Worm (Caenorhabditis elegans) whole organism, midembryonic: ENCODE measurements around the gene twk-13.

ENCODE experiments used
- flt-1 ChIP-seq: fragments of 200-800 bp; sonication (Bioruptor generic); IDR thresholded peaks from 2 replicates; pipeline ENCODE4 v1.3.6; 2022; ENCODE audit warnings: missing genetic modification characterization, missing compliant biosample characterization
- ref-1 ChIP-seq: fragments of 200-800 bp; sonication (Bioruptor generic); conservative IDR thresholded peaks from 2 replicates; pipeline ENCODE4 v1.3.6; 2022; ENCODE audit warnings: missing genetic modification reagents, missing genetic modification characterization, missing compliant biosample characterization
- ztf-23 ChIP-seq: fragments of 200-800 bp; sonication (Bioruptor generic); IDR thresholded peaks from 2 replicates; pipeline ENCODE4 v1.3.6; 2022; ENCODE audit warnings: missing genetic modification reagents, missing genetic modification characterization, missing compliant biosample characterization
- ztf-29 ChIP-seq: fragments of 200-800 bp; sonication (Bioruptor generic); IDR thresholded peaks from 2 replicates; pipeline ENCODE4 v1.3.6; 2022; ENCODE audit warnings: missing genetic modification reagents, missing genetic modification characterization, missing compliant biosample characterization

DNA sequence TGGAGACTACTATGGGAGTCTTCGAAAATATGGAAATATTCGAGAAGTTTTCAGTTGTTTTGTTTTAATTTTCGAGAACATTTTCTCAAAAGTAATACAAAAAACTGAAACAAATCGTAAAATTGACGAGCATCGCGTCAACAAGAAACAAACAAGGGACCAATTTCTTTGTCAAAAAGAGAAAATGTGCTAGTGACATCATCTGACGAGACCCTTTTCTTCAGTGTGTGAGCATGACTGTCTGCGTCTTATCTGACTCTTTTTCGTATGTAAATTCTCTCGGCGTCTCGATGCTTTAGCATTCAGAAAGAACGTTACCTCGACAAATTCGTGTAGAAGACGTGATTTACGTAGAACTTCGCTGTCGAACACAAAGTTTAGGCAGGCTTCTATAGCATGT, 50.1 kb downstream of the twk-13 start:
- no peak for TF ChIP-seq ztf-29
- TF ChIP-seq ztf-23, result no peak
- TF ChIP-seq flt-1, result no peak
- no peak for TF ChIP-seq ref-1 (GFP tag; lab: Robert Waterston, UW)
